Fruit fly (Drosophila melanogaster) whole organism, embryonic: ENCODE data around the gene CG42393.

Experiments
- ATbp ChIP-seq: fragments of 200-800 bp; sonication (Bioruptor generic); optimal IDR thresholded peaks from 2 replicates; lab custom pipeline; 2017; ENCODE audit warnings: missing biosample characterization, mild to moderate bottlenecking, missing genetic modification characterization, missing genetic modification reagents
- Ada2b ChIP-seq: fragments of 200-800 bp; sonication (Bioruptor generic); IDR thresholded peaks from 2 replicates; pipeline ENCODE4 v1.3.6; 2022; ENCODE audit warnings: missing biosample characterization, missing genetic modification characterization
- CG1024 ChIP-seq: fragments of 200-800 bp; sonication (Bioruptor generic); IDR thresholded peaks from 2 replicates; pipeline ENCODE4 v1.3.6; 2022; ENCODE audit warnings: missing biosample characterization, missing genetic modification characterization
- CG10431 ChIP-seq: fragments of 200-800 bp; sonication (Bioruptor generic); optimal IDR thresholded peaks from 3 replicates; lab custom pipeline; 2018; ENCODE audit warnings: missing biosample characterization, mild to moderate bottlenecking, missing genetic modification characterization
- CG10979 ChIP-seq: fragments of 200-800 bp; sonication (Bioruptor generic); optimal IDR thresholded peaks from 2 replicates; lab custom pipeline; 2018; ENCODE audit warnings: missing biosample characterization, mild to moderate bottlenecking, missing genetic modification characterization, moderate library complexity
- CG11398 ChIP-seq: fragments of 200-800 bp; sonication (Bioruptor generic); optimal IDR thresholded peaks from 2 replicates; lab custom pipeline; 2016; ENCODE audit warnings: missing biosample characterization, missing genetic modification characterization
- CG11696 ChIP-seq: fragments of 200-800 bp; sonication (Bioruptor generic); IDR thresholded peaks from 2 replicates; pipeline ENCODE4 v1.3.6; 2022; ENCODE audit warnings: missing biosample characterization, missing genetic modification characterization
- CG12942 ChIP-seq: fragments of 200-800 bp; sonication (Bioruptor generic); optimal IDR thresholded peaks from 3 replicates; lab custom pipeline; 2016; ENCODE audit warnings: missing biosample characterization, missing genetic modification characterization
- CG13424 ChIP-seq: fragments of 200-800 bp; sonication (Bioruptor generic); optimal IDR thresholded peaks from 2 replicates; lab custom pipeline; 2019; ENCODE audit warnings: missing biosample characterization, mild to moderate bottlenecking, missing genetic modification characterization, moderate library complexity
- CG1529 ChIP-seq: fragments of 200-800 bp; sonication (Bioruptor generic); optimal IDR thresholded peaks from 3 replicates; lab custom pipeline; 2018; ENCODE audit warnings: missing biosample characterization, missing genetic modification characterization
- CG1832 ChIP-seq: fragments of 200-800 bp; sonication (Bioruptor generic); optimal IDR thresholded peaks from 2 replicates; lab custom pipeline; 2017; ENCODE audit warnings: missing biosample characterization, mild to moderate bottlenecking, missing genetic modification characterization, inconsistent platforms
- CG2678 ChIP-seq: fragments of 200-800 bp; sonication (Bioruptor generic); optimal IDR thresholded peaks from 3 replicates; lab custom pipeline; 2019; ENCODE audit warnings: missing biosample characterization, mild to moderate bottlenecking, missing genetic modification characterization, moderate library complexity
- CG31388 ChIP-seq: fragments of 200-800 bp; sonication (Bioruptor generic); optimal IDR thresholded peaks from 2 replicates; lab custom pipeline; 2016; ENCODE audit warnings: missing biosample characterization, missing genetic modification characterization
- CG3407 ChIP-seq: fragments of 200-800 bp; sonication (Bioruptor generic); optimal IDR thresholded peaks from 2 replicates; lab custom pipeline; 2018; ENCODE audit warnings: missing biosample characterization, mild to moderate bottlenecking, missing genetic modification characterization
- CG4328 ChIP-seq: fragments of 200-800 bp; sonication (Bioruptor generic); optimal IDR thresholded peaks from 3 replicates; lab custom pipeline; 2017; ENCODE audit warnings: missing biosample characterization, missing genetic modification reagents, missing genetic modification characterization
- CG5245 ChIP-seq: fragments of 200-800 bp; sonication (Bioruptor generic); optimal IDR thresholded peaks from 3 replicates; lab custom pipeline; 2016; ENCODE audit warnings: missing biosample characterization, missing genetic modification characterization
- CG5953 ChIP-seq: fragments of 200-800 bp; sonication (Bioruptor generic); IDR thresholded peaks from 2 replicates; pipeline ENCODE4 v1.3.6; 2022; ENCODE audit warnings: missing biosample characterization, missing genetic modification characterization
- CG7963 ChIP-seq: fragments of 200-800 bp; sonication (Bioruptor generic); IDR thresholded peaks from 3 replicates; pipeline ENCODE4 v1.3.6; 2022; ENCODE audit warnings: missing biosample characterization, missing genetic modification characterization; ENCODE audit not compliant: partially characterized antibody
- CG9215 ChIP-seq: fragments of 200-800 bp; sonication (Bioruptor generic); IDR thresholded peaks from 2 replicates; pipeline ENCODE4 v1.3.6; 2022; ENCODE audit warnings: missing biosample characterization, missing genetic modification characterization
- CG9797 ChIP-seq: fragments of 200-800 bp; sonication (Bioruptor generic); optimal IDR thresholded peaks from 3 replicates; lab custom pipeline; 2018; ENCODE audit warnings: missing biosample characterization, mild to moderate bottlenecking, missing genetic modification characterization
- Fer2 ChIP-seq: fragments of 200-800 bp; sonication (Bioruptor generic); optimal IDR thresholded peaks from 2 replicates; lab custom pipeline; 2018; ENCODE audit warnings: missing biosample characterization, mild to moderate bottlenecking, missing genetic modification characterization, moderate library complexity
- H2.0 ChIP-seq: fragments of 200-800 bp; sonication (Bioruptor generic); IDR thresholded peaks from 2 replicates; pipeline ENCODE4 v1.3.6; 2022; ENCODE audit warnings: missing biosample characterization, missing genetic modification characterization
- Hmr ChIP-seq: fragments of 200-800 bp; sonication (Bioruptor generic); optimal IDR thresholded peaks from 3 replicates; lab custom pipeline; 2017; ENCODE audit warnings: mild to moderate bottlenecking, missing biosample characterization, missing genetic modification reagents, missing genetic modification characterization
- Hr3 ChIP-seq: fragments of 200-800 bp; sonication (Bioruptor generic); optimal IDR thresholded peaks from 3 replicates; lab custom pipeline; 2016; ENCODE audit warnings: missing biosample characterization, missing genetic modification characterization
- Lim3 ChIP-seq: fragments of 200-800 bp; sonication (Bioruptor generic); IDR thresholded peaks from 2 replicates; pipeline ENCODE4 v1.3.6; 2022; ENCODE audit warnings: missing biosample characterization, missing genetic modification characterization
- Meics ChIP-seq: fragments of 200-800 bp; sonication (Bioruptor generic); optimal IDR thresholded peaks from 2 replicates; lab custom pipeline; 2017; ENCODE audit warnings: missing biosample characterization, mild to moderate bottlenecking, missing genetic modification characterization
- Optix ChIP-seq: fragments of 200-800 bp; sonication (Bioruptor generic); IDR thresholded peaks from 3 replicates; pipeline ENCODE4 v1.3.6; 2022; ENCODE audit warnings: missing biosample characterization, missing genetic modification characterization
- Tbp ChIP-seq: fragments of >200 bp; optimal IDR thresholded peaks from 2 replicates; lab custom pipeline; 2018; ENCODE audit warnings: missing biosample characterization, missing genetic modification characterization
- Trl ChIP-seq, 3 experiments: fragments of >200 bp in 2 of 3; fragments of 200-800 bp in 1 of 3; sonication (Bioruptor generic) in 1 of 3; optimal IDR thresholded peaks; 2 replicates in 1 of 3; 3 replicates in 2 of 3; lab custom pipeline; 2016 to 2017; ENCODE audit warnings: missing biosample characterization in 1 of 3, missing genetic modification characterization in 1 of 3
- YL-1 ChIP-seq: fragments of 200-800 bp; sonication (Bioruptor generic); optimal IDR thresholded peaks from 3 replicates; lab custom pipeline; 2017; ENCODE audit warnings: missing biosample characterization, mild to moderate bottlenecking, missing genetic modification characterization
- cato ChIP-seq: fragments of 200-800 bp; sonication (Bioruptor generic); optimal IDR thresholded peaks from 2 replicates; lab custom pipeline; 2016; ENCODE audit warnings: missing biosample characterization, missing genetic modification characterization, borderline replicate concordance
- cg ChIP-seq: fragments of 200-800 bp; sonication (Bioruptor generic); optimal IDR thresholded peaks from 3 replicates; lab custom pipeline; 2019; ENCODE audit warnings: missing biosample characterization, mild to moderate bottlenecking, missing genetic modification characterization, moderate library complexity
- chm ChIP-seq: fragments of 200-800 bp; sonication (Bioruptor generic); IDR thresholded peaks from 2 replicates; pipeline ENCODE4 v1.3.6; 2022; ENCODE audit warnings: missing biosample characterization, missing genetic modification characterization
- dpn ChIP-seq, 2 experiments: fragments of 200-800 bp; sonication (Bioruptor generic); optimal IDR thresholded peaks; 3 replicates each; lab custom pipeline; 2016; ENCODE audit warnings: missing biosample characterization in 2 of 2, missing genetic modification characterization in 2 of 2
- ems ChIP-seq: fragments of 200-800 bp; sonication (Bioruptor generic); optimal IDR thresholded peaks from 3 replicates; lab custom pipeline; 2016; ENCODE audit warnings: missing biosample characterization, missing genetic modification characterization
- ftz-f1 ChIP-seq: fragments of 200-800 bp; sonication (Bioruptor generic); optimal IDR thresholded peaks from 2 replicates; lab custom pipeline; 2016; ENCODE audit warnings: missing biosample characterization, missing genetic modification characterization
- gfzf ChIP-seq: fragments of 200-800 bp; sonication (Bioruptor generic); optimal IDR thresholded peaks from 2 replicates; lab custom pipeline; 2016; ENCODE audit warnings: missing biosample characterization, mild to moderate bottlenecking, missing genetic modification characterization, moderate library complexity
- hb ChIP-seq: fragments of 200-800 bp; sonication (Bioruptor generic); IDR thresholded peaks from 3 replicates; pipeline ENCODE4 v1.3.6; 2022; ENCODE audit warnings: missing biosample characterization, missing genetic modification characterization; ENCODE audit not compliant: partially characterized antibody
- her ChIP-seq: fragments of 200-800 bp; sonication (Bioruptor generic); optimal IDR thresholded peaks from 2 replicates; lab custom pipeline; 2016; ENCODE audit warnings: missing biosample characterization, missing genetic modification characterization
- jigr1 ChIP-seq: fragments of 200-800 bp; sonication (Bioruptor generic); IDR thresholded peaks from 3 replicates; pipeline ENCODE4 v1.3.6; 2022; ENCODE audit warnings: missing biosample characterization, missing genetic modification characterization
- maf-S ChIP-seq: fragments of 200-800 bp; sonication (Bioruptor generic); optimal IDR thresholded peaks from 2 replicates; lab custom pipeline; 2016; ENCODE audit warnings: missing biosample characterization, missing genetic modification characterization
- nerfin-1 ChIP-seq: fragments of 200-800 bp; sonication (Bioruptor generic); optimal IDR thresholded peaks from 3 replicates; lab custom pipeline; 2019; ENCODE audit warnings: missing biosample characterization, mild to moderate bottlenecking, missing genetic modification characterization, moderate library complexity
- pfk ChIP-seq: fragments of 200-800 bp; sonication (Bioruptor generic); optimal IDR thresholded peaks from 2 replicates; lab custom pipeline; 2018; ENCODE audit warnings: missing biosample characterization, mild to moderate bottlenecking, missing genetic modification characterization, moderate library complexity
- so ChIP-seq: fragments of 200-800 bp; sonication (Bioruptor generic); IDR thresholded peaks from 3 replicates; pipeline ENCODE4 v1.3.6; 2022; ENCODE audit warnings: missing biosample characterization, missing genetic modification characterization
- ssp ChIP-seq: fragments of 200-800 bp; sonication (Bioruptor generic); IDR thresholded peaks from 2 replicates; pipeline ENCODE4 v1.3.6; 2022; ENCODE audit warnings: missing biosample characterization, missing genetic modification characterization
- tap ChIP-seq: fragments of 200-800 bp; optimal IDR thresholded peaks from 3 replicates; lab custom pipeline; 2019; ENCODE audit warnings: missing biosample characterization, mild to moderate bottlenecking, missing genetic modification characterization, moderate library complexity
- tin ChIP-seq: fragments of 200-800 bp; sonication (Bioruptor generic); optimal IDR thresholded peaks from 3 replicates; lab custom pipeline; 2016; ENCODE audit warnings: missing biosample characterization, missing genetic modification characterization
- wdn ChIP-seq: fragments of 200-800 bp; sonication (Bioruptor generic); IDR thresholded peaks from 2 replicates; pipeline ENCODE4 v1.3.6; 2022; ENCODE audit warnings: missing biosample characterization, missing genetic modification characterization
- wek ChIP-seq: fragments of 200-800 bp; sonication (Bioruptor generic); optimal IDR thresholded peaks from 3 replicates; lab custom pipeline; 2018; ENCODE audit warnings: missing biosample characterization, mild to moderate bottlenecking, missing genetic modification characterization, moderate library complexity

The CG42393 gene

DNA sequence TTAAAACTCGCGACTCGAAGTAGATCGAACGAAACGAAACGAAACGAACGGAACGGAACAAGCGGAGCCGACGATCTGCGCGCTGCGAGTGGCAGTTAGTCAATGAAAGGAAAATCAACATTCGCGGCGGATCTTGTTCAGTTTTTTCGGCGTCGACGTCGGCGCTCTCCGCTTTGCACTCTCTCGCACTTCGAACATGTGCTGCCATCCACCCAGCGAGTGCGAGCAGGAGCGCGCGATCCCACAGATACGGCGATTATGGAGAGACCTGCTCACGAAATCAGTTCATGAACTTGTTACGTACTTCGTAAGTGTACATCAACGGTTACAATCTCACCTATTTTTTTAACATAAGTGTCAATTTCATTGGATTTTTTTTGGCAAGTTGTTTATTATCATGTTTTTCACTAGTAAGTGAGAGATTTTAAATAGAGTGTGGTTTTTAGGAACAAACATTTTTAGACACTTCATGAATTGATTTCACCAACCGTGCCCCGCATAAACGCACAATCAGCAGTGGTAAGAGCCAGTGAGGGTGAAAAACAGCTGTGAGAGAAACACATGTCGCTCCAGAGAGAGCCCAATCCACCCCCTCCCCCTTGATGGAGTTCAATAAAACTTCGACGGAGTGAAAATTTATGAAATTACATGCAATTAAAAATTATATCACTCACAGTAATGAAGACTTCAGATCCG lies 43.0 kb upstream of the CG42393 start (continued):
- TF ChIP-seq ssp (peak; percentile 70), tap (tag; lab: Kevin White, UChicago) (peak; percentile 88), CG2678 (tag; lab: Kevin White, UChicago) (peak; percentile 97), YL-1 (GFP tag; lab: Kevin White, UChicago) (peak; percentile 90), CG10979 (tag; lab: Kevin White, UChicago) (peak; percentile 97), CG4328 (GFP tag; lab: Kevin White, UChicago) (peak; percentile 96), jigr1 (GFP tag; lab: Robert Waterston, UW) (peak; percentile 70; the same call in 2 of the 3 replicates), CG3407 (GFP tag; lab: Kevin White, UChicago) (peak; percentile 72), cato (GFP tag; lab: Kevin White, UChicago) (peak; percentile 92), hb (GFP tag; lab: Robert Waterston, UW) (no peak), pfk (peak; percentile 96), ems (peak; percentile 93), Hmr (peak; percentile 91), CG1024 (no peak), CG12942 (peak; percentile 82), nerfin-1 (tag; lab: Kevin White, UChicago) (peak; percentile 94), H2.0 (peak; percentile 79), her (peak; percentile 90), chm (peak; percentile 78), dpn (GFP tag; optimal IDR thresholded peaks at IDR 0.05; lab: Kevin White, UChicago) (peak; percentile 93 to 94), gfzf (GFP tag; lab: Kevin White, UChicago) (no peak), Tbp (no peak), CG1832 (GFP tag; lab: Kevin White, UChicago) (peak; percentile 87), CG10431 (peak; percentile 79), Meics (GFP tag; lab: Kevin White, UChicago) (peak; percentile 95), CG5953 (GFP tag; lab: Robert Waterston, UW) (peak; percentile 69; the same call in 1 of the 2 replicates), maf-S (GFP tag; lab: Kevin White, UChicago) (peak; percentile 81), ftz-f1 (GFP tag; lab: Kevin White, UChicago) (peak; percentile 79), CG11696 (GFP tag; lab: Robert Waterston, UW) (peak; percentile 57; the same call in 1 of the 2 replicates), CG5245 (GFP tag; lab: Kevin White, UChicago) (peak; percentile 77), tin (peak; percentile 95), Trl (optimal IDR thresholded peaks at IDR 0.05; lab: Kevin White, UChicago) (peak; percentile 76 to 86), Trl (GFP tag; optimal IDR thresholded peaks at IDR 0.05; lab: Kevin White, UChicago) (peak; percentile 89), so (peak; percentile 92), CG1529 (GFP tag; lab: Kevin White, UChicago) (peak; percentile 93), ATbp (GFP tag; lab: Kevin White, UChicago) (peak; percentile 83), CG9797 (GFP tag; lab: Kevin White, UChicago) (peak; percentile 33), wek (peak; percentile 21), Hr3 (GFP tag; lab: Kevin White, UChicago) (peak; percentile 87), Ada2b (GFP tag; lab: Robert Waterston, UW) (peak; percentile 80), CG13424 (tag; lab: Kevin White, UChicago) (peak; percentile 96), CG7963 (no peak), CG31388 (GFP tag; lab: Kevin White, UChicago) (peak; percentile 67), CG9215 (GFP tag; lab: Robert Waterston, UW) (peak; percentile 77), Fer2 (peak; percentile 86), Optix (GFP tag; lab: Robert Waterston, UW) (peak; percentile 77; the same call in 2 of the 3 replicates), cg (GFP tag; lab: Kevin White, UChicago) (peak; percentile 18), Lim3 (peak; percentile 32; the same call in 1 of the 2 replicates), CG11398 (GFP tag; lab: Kevin White, UChicago) (peak; percentile 95), wdn (peak; percentile 52; the same call in 1 of the 2 replicates)
